Fruit fly (Drosophila melanogaster): ENCODE measurements around the gene CG32409.

dm6 chr3L:5859029-5859428 is 40.3 kb upstream of the CG32409 start:
- no peak for TF ChIP-seq CG16779 (GFP tag; IDR thresholded peaks at IDR 0.05)
- TF ChIP-seq CG14014 (GFP tag; IDR thresholded peaks at IDR 0.05): no peak
- TF ChIP-seq Antp (GFP tag; optimal IDR thresholded peaks at IDR 0.05): no peak
- TF ChIP-seq dm (GFP tag; optimal IDR thresholded peaks at IDR 0.05): no peak
- TF ChIP-seq CG17568 (GFP tag; optimal IDR thresholded peaks at IDR 0.05): no peak
- no peak for TF ChIP-seq CG6272 (GFP tag; IDR thresholded peaks at IDR 0.05)
- TF ChIP-seq CG30403 (GFP tag; optimal IDR thresholded peaks at IDR 0.05): no peak
